Fruit fly (Drosophila melanogaster) whole organism, prepupa: ENCODE results near the gene CG1662.

Experiments used
- CG10669 ChIP-seq: fragments of 200-800 bp; sonication (Bioruptor generic); optimal IDR thresholded peaks from 3 replicates; lab custom pipeline; 2018; ENCODE audit warnings: missing biosample characterization, mild to moderate bottlenecking, missing genetic modification characterization, moderate library complexity
- CG11294 ChIP-seq: fragments of 200-800 bp; sonication (Bioruptor generic); IDR thresholded peaks from 2 replicates; pipeline ENCODE4 v1.3.6; 2022; ENCODE audit warnings: missing biosample characterization, missing genetic modification characterization
- CG11762 ChIP-seq: fragments of 200-800 bp; sonication (Bioruptor generic); optimal IDR thresholded peaks from 3 replicates; lab custom pipeline; 2016; ENCODE audit warnings: missing biosample characterization, missing genetic modification characterization; ENCODE audit not compliant: insufficient read depth
- CG11902 ChIP-seq: fragments of 200-800 bp; sonication (Bioruptor generic); optimal IDR thresholded peaks from 3 replicates; lab custom pipeline; 2016; ENCODE audit warnings: missing biosample characterization, missing genetic modification characterization
- CG15336 ChIP-seq: fragments of 200-800 bp; sonication (Bioruptor generic); IDR thresholded peaks from 2 replicates; pipeline ENCODE4 v1.3.6; 2022; ENCODE audit warnings: missing biosample characterization, missing genetic modification characterization
- CG1621 ChIP-seq: fragments of 200-800 bp; sonication (Bioruptor generic); optimal IDR thresholded peaks from 3 replicates; lab custom pipeline; 2018; ENCODE audit warnings: missing biosample characterization, mild to moderate bottlenecking, missing genetic modification characterization
- CG3032 ChIP-seq: fragments of 200-800 bp; optimal IDR thresholded peaks from 2 replicates; lab custom pipeline; 2019; ENCODE audit warnings: missing biosample characterization, mild to moderate bottlenecking, missing genetic modification characterization, moderate library complexity
- CG32006 ChIP-seq: fragments of 200-800 bp; sonication (Bioruptor generic); optimal IDR thresholded peaks from 3 replicates; lab custom pipeline; 2017; ENCODE audit warnings: missing biosample characterization, mild to moderate bottlenecking, missing genetic modification characterization
- CG34406 ChIP-seq: fragments of 200-800 bp; sonication (Bioruptor generic); optimal IDR thresholded peaks from 3 replicates; lab custom pipeline; 2016; ENCODE audit warnings: missing biosample characterization, missing genetic modification characterization
- CG4318 ChIP-seq: fragments of 200-800 bp; sonication (Bioruptor generic); optimal IDR thresholded peaks from 3 replicates; lab custom pipeline; 2017; ENCODE audit warnings: missing biosample characterization, mild to moderate bottlenecking, missing genetic modification characterization
- CG6163 ChIP-seq: fragments of 200-800 bp; sonication (Bioruptor generic); IDR thresholded peaks from 3 replicates; pipeline ENCODE4 v1.3.6; 2022; ENCODE audit warnings: missing biosample characterization, missing genetic modification characterization
- CG6276 ChIP-seq: fragments of 200-800 bp; sonication (Bioruptor generic); optimal IDR thresholded peaks from 2 replicates; lab custom pipeline; 2017; ENCODE audit warnings: missing biosample characterization, mild to moderate bottlenecking, missing genetic modification characterization
- CG6792 ChIP-seq: fragments of 200-800 bp; sonication (Bioruptor generic); optimal IDR thresholded peaks from 3 replicates; lab custom pipeline; 2016; ENCODE audit warnings: missing biosample characterization, missing genetic modification characterization
- CG6854 ChIP-seq: fragments of 200-800 bp; sonication (Bioruptor generic); optimal IDR thresholded peaks from 2 replicates; lab custom pipeline; 2017; ENCODE audit warnings: missing biosample characterization, mild to moderate bottlenecking, missing genetic modification characterization
- CG7368 ChIP-seq: fragments of 200-800 bp; sonication (Bioruptor generic); optimal IDR thresholded peaks from 3 replicates; lab custom pipeline; 2016; ENCODE audit warnings: missing biosample characterization, missing genetic modification characterization
- CG8119 ChIP-seq: fragments of 200-800 bp; sonication (Bioruptor generic); IDR thresholded peaks from 3 replicates; pipeline ENCODE4 v1.3.6; 2022; ENCODE audit warnings: missing biosample characterization, missing genetic modification characterization
- CG8319 ChIP-seq: fragments of 200-800 bp; sonication (Bioruptor generic); optimal IDR thresholded peaks from 3 replicates; lab custom pipeline; 2016; ENCODE audit warnings: missing biosample characterization, missing genetic modification characterization
- CG8632 ChIP-seq: fragments of 200-800 bp; sonication (Bioruptor generic); optimal IDR thresholded peaks from 3 replicates; lab custom pipeline; 2016; ENCODE audit warnings: missing biosample characterization, missing genetic modification characterization
- CG9139 ChIP-seq: fragments of 200-800 bp; sonication (Bioruptor generic); optimal IDR thresholded peaks from 3 replicates; lab custom pipeline; 2017; ENCODE audit warnings: missing biosample characterization, mild to moderate bottlenecking, missing genetic modification characterization
- Eip78C ChIP-seq: fragments of 200-800 bp; sonication (Bioruptor generic); peaks from one replicate; lab custom pipeline; 2016; ENCODE audit warnings: missing biosample characterization, missing genetic modification characterization
- Hr38 ChIP-seq: sonication (Bioruptor generic); optimal IDR thresholded peaks from 2 replicates; lab custom pipeline; 2016; ENCODE audit warnings: missing biosample characterization, missing genetic modification characterization
- Hr39 ChIP-seq: fragments of 200-800 bp; sonication (Bioruptor generic); optimal IDR thresholded peaks from 2 replicates; lab custom pipeline; 2016; ENCODE audit warnings: missing biosample characterization, missing genetic modification characterization
- Hr4 ChIP-seq: fragments of 200-800 bp; sonication (Bioruptor generic); optimal IDR thresholded peaks from 3 replicates; lab custom pipeline; 2016; ENCODE audit warnings: missing biosample characterization, missing genetic modification characterization
- Met ChIP-seq: fragments of 200-800 bp; sonication (Bioruptor generic); optimal IDR thresholded peaks from 3 replicates; lab custom pipeline; 2016; ENCODE audit warnings: missing biosample characterization, missing genetic modification characterization
- OdsH ChIP-seq: fragments of 200-800 bp; sonication (Bioruptor generic); optimal IDR thresholded peaks from 3 replicates; lab custom pipeline; 2016; ENCODE audit warnings: missing biosample characterization, missing genetic modification characterization
- Sox14 ChIP-seq: fragments of 200-800 bp; sonication (Bioruptor generic); optimal IDR thresholded peaks from 3 replicates; lab custom pipeline; 2016; ENCODE audit warnings: missing biosample characterization, missing genetic modification characterization
- achi ChIP-seq: fragments of 200-800 bp; sonication (Bioruptor generic); optimal IDR thresholded peaks from 3 replicates; lab custom pipeline; 2016; ENCODE audit warnings: missing biosample characterization, missing genetic modification characterization
- acj6 ChIP-seq: fragments of 200-800 bp; sonication (Bioruptor generic); optimal IDR thresholded peaks from 3 replicates; lab custom pipeline; 2016; ENCODE audit warnings: missing biosample characterization, missing genetic modification characterization
- cyc ChIP-seq: fragments of 200-800 bp; sonication (Bioruptor generic); optimal IDR thresholded peaks from 3 replicates; lab custom pipeline; 2016; ENCODE audit warnings: missing biosample characterization, missing genetic modification characterization
- dac ChIP-seq: fragments of 200-800 bp; sonication (Bioruptor generic); optimal IDR thresholded peaks from 2 replicates; lab custom pipeline; 2017; ENCODE audit warnings: missing biosample characterization, mild to moderate bottlenecking, missing genetic modification characterization
- dsx ChIP-seq: fragments of 200-800 bp; optimal IDR thresholded peaks from 3 replicates; lab custom pipeline; 2019; ENCODE audit warnings: missing biosample characterization, mild to moderate bottlenecking, missing genetic modification characterization, moderate library complexity; ENCODE audit not compliant: poor library complexity, severe bottlenecking
- esn ChIP-seq: fragments of 200-800 bp; sonication (Bioruptor generic); optimal IDR thresholded peaks from 2 replicates; lab custom pipeline; 2016; ENCODE audit warnings: missing biosample characterization, mild to moderate bottlenecking, missing genetic modification characterization, moderate library complexity
- salr ChIP-seq, 2 experiments: fragments of 200-800 bp; sonication (Bioruptor generic); optimal IDR thresholded peaks; 3 replicates each; lab custom pipeline; 2016 to 2018; ENCODE audit warnings: missing biosample characterization in 2 of 2, missing genetic modification characterization in 2 of 2, mild to moderate bottlenecking in 1 of 2
- spab ChIP-seq: fragments of 200-800 bp; sonication (Bioruptor generic); optimal IDR thresholded peaks from 2 replicates; lab custom pipeline; 2017; ENCODE audit warnings: missing biosample characterization, mild to moderate bottlenecking, missing genetic modification characterization, missing genetic modification reagents
- ss ChIP-seq, 2 experiments: fragments of 200-800 bp; sonication (Bioruptor generic); optimal IDR thresholded peaks; 2 replicates in 1 of 2; 3 replicates in 1 of 2; lab custom pipeline; 2017 to 2018; ENCODE audit warnings: mild to moderate bottlenecking in 2 of 2, missing biosample characterization in 2 of 2, missing genetic modification characterization in 2 of 2, moderate library complexity in 1 of 2
- vri ChIP-seq: fragments of 200-800 bp; sonication (Bioruptor generic); optimal IDR thresholded peaks from 3 replicates; lab custom pipeline; 2016; ENCODE audit warnings: missing biosample characterization, mild to moderate bottlenecking, missing genetic modification characterization

The CG1662 gene

dm6 chrX:13411376-13411973, 24.1 kb downstream of the CG1662 start (continued):
- TF ChIP-seq CG15336 (GFP tag; lab: Robert Waterston, UW) (peak; percentile 43; the same call in 1 of the 2 replicates), ss (GFP tag; optimal IDR thresholded peaks at IDR 0.05; lab: Kevin White, UChicago) (peak; percentile 14 to 23), salr (GFP tag; optimal IDR thresholded peaks at IDR 0.05; lab: Kevin White, UChicago) (peak in 1 of 2 experiments; percentile 32), CG3032 (no peak), CG6163 (GFP tag; lab: Robert Waterston, UW) (peak; percentile 57; the same call in 2 of the 3 replicates), Hr39 (GFP tag; lab: Kevin White, UChicago) (no peak), CG11762 (no peak), Eip78C (GFP tag; lab: Kevin White, UChicago) (peak; percentile 61)
- TF ChIP-seq, all 60 proteins: peak for 11

- TF ChIP-seq vri (no peak), achi (no peak), OdsH (no peak), Hr38 (GFP tag; lab: Kevin White, UChicago) (no peak), dsx (GFP tag; lab: Kevin White, UChicago) (no peak), CG8119 (GFP tag; lab: Robert Waterston, UW) (0 out of 3 replicates have a peak, but pooled peaks have one; percentile 12), Eip78C (GFP tag; lab: Kevin White, UChicago) (peak; percentile 29), CG7368 (GFP tag; lab: Kevin White, UChicago) (no peak), Hr4 (no peak), CG11902 (GFP tag; lab: Kevin White, UChicago) (no peak), Sox14 (no peak), CG1621 (tag; lab: Kevin White, UChicago) (peak; percentile 59), CG6163 (GFP tag; lab: Robert Waterston, UW) (no peak), CG4318 (GFP tag; lab: Kevin White, UChicago) (no peak), spab (GFP tag; lab: Kevin White, UChicago) (no peak), cyc (GFP tag; lab: Kevin White, UChicago) (no peak), CG6792 (GFP tag; lab: Kevin White, UChicago) (no peak), esn (GFP tag; lab: Kevin White, UChicago) (no peak), CG6276 (GFP tag; lab: Kevin White, UChicago) (no peak), dac (GFP tag; lab: Kevin White, UChicago) (no peak), CG8319 (no peak), CG9139 (no peak), CG34406 (GFP tag; lab: Kevin White, UChicago) (no peak), CG10669 (GFP tag; lab: Kevin White, UChicago) (no peak)
- TF ChIP-seq, all 60 proteins: peak for 3
Measured at dm6 chrX:13412941-13413613, 25.7 kb downstream of the CG1662 start, which contains the start of the genes CG1998 and Set2. TSS of gene CG1998 (minus strand) at chrX:13413074. TSS of gene Set2 (plus strand) at chrX:13413242.

dm6 chrX:13421059-13421458, 33.7 kb downstream of the CG1662 start:
- TF ChIP-seq CG6854 (GFP tag; lab: Kevin White, UChicago) = peak; percentile 97
- no peak for TF ChIP-seq CG8632 (GFP tag; lab: Kevin White, UChicago)

dm6 chrX:13434065-13434464, 46.7 kb downstream of the CG1662 start:
- TF ChIP-seq CG11294 (GFP tag; lab: Robert Waterston, UW) (no peak), acj6 (GFP tag; lab: Kevin White, UChicago) (no peak), CG32006 (GFP tag; lab: Kevin White, UChicago) (no peak), dsx (GFP tag; lab: Kevin White, UChicago) (no peak), ss (GFP tag; optimal IDR thresholded peaks at IDR 0.05; lab: Kevin White, UChicago) (no peak), Met (GFP tag; lab: Kevin White, UChicago) (no peak), CG4318 (GFP tag; lab: Kevin White, UChicago) (no peak), Hr39 (GFP tag; lab: Kevin White, UChicago) (no peak)
